Worm (Caenorhabditis elegans): ENCODE measurements around the gene F49E8.8.

Gene F49E8.8

ce11 chrIV:7507841-7508509 is 48.5 kb upstream of the F49E8.8 start, which contains the start of the genes vdac-1 and R05G6.5 (continued):
- TF ChIP-seq nhr-10 (tag; optimal IDR thresholded peaks at IDR 0.05) = no peak
- peak; percentile 57 for TF ChIP-seq lin-11 (tag; optimal IDR thresholded peaks at IDR 0.05)
- peak; percentile 16 to 61 for TF ChIP-seq mdl-1 (tag; optimal IDR thresholded peaks at IDR 0.05)
- TF ChIP-seq alr-1 (tag; optimal IDR thresholded peaks at IDR 0.05) = no peak
- TF ChIP-seq F13H6.1 (tag; optimal IDR thresholded peaks at IDR 0.05) = peak; percentile 81
- TF ChIP-seq gmeb-1 (tag; optimal IDR thresholded peaks at IDR 0.05) = peak; percentile 89
- TF ChIP-seq egl-27 (tag; optimal IDR thresholded peaks at IDR 0.05) = peak; percentile 42
- peak; percentile 27 for TF ChIP-seq ceh-16 (tag; optimal IDR thresholded peaks at IDR 0.05)
- TF ChIP-seq sem-4 (tag; optimal IDR thresholded peaks at IDR 0.05) = peak; percentile 42
- TF ChIP-seq Y55F3AM.14 (GFP tag; optimal IDR thresholded peaks at IDR 0.05) = no peak
- TF ChIP-seq ztf-11 (tag; optimal IDR thresholded peaks at IDR 0.05) = no peak
- peak; percentile 85 for TF ChIP-seq unc-55 (GFP tag; optimal IDR thresholded peaks at IDR 0.05)
- TF ChIP-seq mab-5 (tag; optimal IDR thresholded peaks at IDR 0.05) = no peak
- TF ChIP-seq zag-1 (tag; optimal IDR thresholded peaks at IDR 0.05) = peak; percentile 70
- TF ChIP-seq ceh-82 (tag; optimal IDR thresholded peaks at IDR 0.05) = no peak
- TF ChIP-seq peb-1 (tag; optimal IDR thresholded peaks at IDR 0.05) = no peak
- peak; percentile 80 for TF ChIP-seq ama-1 (optimal IDR thresholded peaks at IDR 0.05)
- peak; percentile 86 for TF ChIP-seq sma-3 (GFP tag; optimal IDR thresholded peaks at IDR 0.05)

ce11 chrIV:7508850-7509249 is 47.6 kb upstream of the F49E8.8 start:
- TF ChIP-seq lsy-2 (tag; optimal IDR thresholded peaks at IDR 0.05) (peak in 1 of 2 experiments; percentile 87), F13H6.1 (tag; optimal IDR thresholded peaks at IDR 0.05) (no peak)

- TF ChIP-seq ceh-82 (tag; optimal IDR thresholded peaks at IDR 0.05) (no peak), dmd-4 (tag; optimal IDR thresholded peaks at IDR 0.05) (no peak), nhr-6 (tag; optimal IDR thresholded peaks at IDR 0.05) (no peak), nhr-21 (tag; optimal IDR thresholded peaks at IDR 0.05) (no peak), lin-13 (GFP tag; optimal IDR thresholded peaks at IDR 0.05) (no peak), elt-1 (tag; optimal IDR thresholded peaks at IDR 0.05) (no peak), ztf-11 (tag; optimal IDR thresholded peaks at IDR 0.05) (no peak), gmeb-1 (tag; optimal IDR thresholded peaks at IDR 0.05) (no peak), ztf-1 (GFP tag; conservative IDR thresholded peaks at IDR 0.05) (no peak), nhr-25 (tag; optimal IDR thresholded peaks at IDR 0.05) (no peak), blmp-1 (tag; optimal IDR thresholded peaks at IDR 0.05; ENCODE audit: insufficient read depth) (no peak), sem-4 (tag; optimal IDR thresholded peaks at IDR 0.05) (no peak)
Observed at ce11 chrIV:7510829-7511228, 45.6 kb upstream of the F49E8.8 start.

- peak; percentile 65 for TF ChIP-seq nhr-129 (tag; optimal IDR thresholded peaks at IDR 0.05)
- no peak for TF ChIP-seq ama-1 (optimal IDR thresholded peaks at IDR 0.05)
- no peak for TF ChIP-seq aly-2 (tag; optimal IDR thresholded peaks at IDR 0.05)
- TF ChIP-seq Y55F3AM.14 (GFP tag; optimal IDR thresholded peaks at IDR 0.05) = no peak
- no peak for TF ChIP-seq blmp-1 (tag; optimal IDR thresholded peaks at IDR 0.05; ENCODE audit: insufficient read depth)
- TF ChIP-seq sma-9 (GFP tag; optimal IDR thresholded peaks at IDR 0.05) = no peak
- TF ChIP-seq sma-9 (tag; optimal IDR thresholded peaks at IDR 0.05) = no peak
- no peak for TF ChIP-seq unc-62 (GFP tag; optimal IDR thresholded peaks at IDR 0.05)
- TF ChIP-seq skn-1 (tag; optimal IDR thresholded peaks at IDR 0.05) = no peak
- no peak for TF ChIP-seq elt-3 (tag; optimal IDR thresholded peaks at IDR 0.05)
- no peak for TF ChIP-seq peb-1 (tag; optimal IDR thresholded peaks at IDR 0.05)
- peak; percentile 39 for TF ChIP-seq crh-2 (tag; optimal IDR thresholded peaks at IDR 0.05)
- peak in 1 of 2 experiments; percentile 55 for TF ChIP-seq lsy-2 (tag; optimal IDR thresholded peaks at IDR 0.05)
- peak; percentile 18 for TF ChIP-seq nhr-25 (tag; optimal IDR thresholded peaks at IDR 0.05)
- TF ChIP-seq ztf-1 (GFP tag; conservative IDR thresholded peaks at IDR 0.05) = no peak
- no peak for TF ChIP-seq elt-1 (tag; optimal IDR thresholded peaks at IDR 0.05)
- TF ChIP-seq nhr-77 (tag; optimal IDR thresholded peaks at IDR 0.05) = no peak
- no peak for TF ChIP-seq mbf-1 (tag; optimal IDR thresholded peaks at IDR 0.05)
- TF ChIP-seq lin-39 (tag; optimal IDR thresholded peaks at IDR 0.05) = no peak
- TF ChIP-seq F13H6.1 (tag; optimal IDR thresholded peaks at IDR 0.05) = peak; percentile 11
- no peak for TF ChIP-seq mdl-1 (tag; optimal IDR thresholded peaks at IDR 0.05)
- no peak for TF ChIP-seq nhr-10 (tag; optimal IDR thresholded peaks at IDR 0.05)
- TF ChIP-seq ceh-82 (tag; optimal IDR thresholded peaks at IDR 0.05) = no peak
- TF ChIP-seq gmeb-1 (tag; optimal IDR thresholded peaks at IDR 0.05) = peak; percentile 40
- TF ChIP-seq lin-11 (tag; optimal IDR thresholded peaks at IDR 0.05) = no peak
- no peak for TF ChIP-seq egl-27 (tag; optimal IDR thresholded peaks at IDR 0.05)
- TF ChIP-seq ztf-11 (tag; optimal IDR thresholded peaks at IDR 0.05) = no peak
- no peak for TF ChIP-seq fos-1 (tag; optimal IDR thresholded peaks at IDR 0.05)
- no peak for TF ChIP-seq nhr-23 (tag; optimal IDR thresholded peaks at IDR 0.05)
- TF ChIP-seq unc-39 (tag; optimal IDR thresholded peaks at IDR 0.05) = no peak
- no peak for TF ChIP-seq nhr-237 (tag; optimal IDR thresholded peaks at IDR 0.05)
- no peak for TF ChIP-seq nhr-6 (tag; optimal IDR thresholded peaks at IDR 0.05)
- no peak for TF ChIP-seq lin-13 (GFP tag; optimal IDR thresholded peaks at IDR 0.05)
- TF ChIP-seq zag-1 (tag; optimal IDR thresholded peaks at IDR 0.05) = no peak
- TF ChIP-seq R02D3.7 (tag; optimal IDR thresholded peaks at IDR 0.05) = peak; percentile 81
- no peak for TF ChIP-seq ZK546.5 (tag; optimal IDR thresholded peaks at IDR 0.05)
Observed at ce11 chrIV:7512617-7513233, 43.7 kb upstream of the F49E8.8 start, which contains the start of the genes plc-4 and R05G6.4. TSS of gene plc-4 (minus strand) at chrIV:7512667. TSS of gene R05G6.4 (plus strand) at chrIV:7513233.

All from whole organism, L2 larva.